In genomic region chr2L:5781181-5781580, dm6 we compare ENCODE assay signal across 1 fruit fly cellular context.
TF ChIP-seq lines count a peak whose summit lies in the region.

No protein-coding gene starts in this region.

TF ChIP-seq in whole organism, embryonic, 481 proteins besides CTCF, POLR2A, EP300 and RAD21 (continued from another document):
- TF ChIP-seq HLH4C (GFP tag; IDR thresholded peaks at IDR 0.05; lab: Robert Waterston, UW; ENCODE audit: partially characterized antibody) (peak; percentile 89), Lim3 (GFP tag; IDR thresholded peaks at IDR 0.05; lab: Robert Waterston, UW) (no peak), sens (GFP tag; lab: Kevin White, UChicago) (peak; percentile 1), kah (GFP tag; optimal IDR thresholded peaks at IDR 0.05; lab: Kevin White, UChicago) (no peak), zen2 (GFP tag; IDR thresholded peaks at IDR 0.05; lab: Robert Waterston, UW; ENCODE audit: partially characterized antibody) (0 out of 3 replicates have a peak, but pooled peaks have one; percentile 26), CG15073 (GFP tag; optimal IDR thresholded peaks at IDR 0.05; lab: Kevin White, UChicago) (no peak), phol (tag; optimal IDR thresholded peaks at IDR 0.05; lab: Kevin White, UChicago) (no peak), CG15479 (GFP tag; optimal IDR thresholded peaks at IDR 0.05; lab: Kevin White, UChicago) (no peak), Ssrp (tag; optimal IDR thresholded peaks at IDR 0.05; lab: Kevin White, UChicago) (no peak), Opbp (GFP tag; IDR thresholded peaks at IDR 0.05; lab: Robert Waterston, UW; ENCODE audit: partially characterized antibody) (no peak), CG8290 (GFP tag; optimal IDR thresholded peaks at IDR 0.05; lab: Kevin White, UChicago) (no peak), CG8290 (tag; optimal IDR thresholded peaks at IDR 0.05; lab: Kevin White, UChicago) (peak in 1 of 2 experiments; percentile 26), Jarid2 (GFP tag; optimal IDR thresholded peaks at IDR 0.05; lab: Kevin White, UChicago) (no peak), Optix (GFP tag; IDR thresholded peaks at IDR 0.05; lab: Robert Waterston, UW) (no peak), CG7963 (GFP tag; IDR thresholded peaks at IDR 0.05; lab: Robert Waterston, UW; ENCODE audit: partially characterized antibody) (peak; percentile 79), trem (tag; optimal IDR thresholded peaks at IDR 0.05; lab: Kevin White, UChicago) (no peak), CG10431 (GFP tag; optimal IDR thresholded peaks at IDR 0.05; lab: Kevin White, UChicago) (no peak), ara (GFP tag; IDR thresholded peaks at IDR 0.05; lab: Robert Waterston, UW) (no peak), CG14965 (GFP tag; optimal IDR thresholded peaks at IDR 0.05; lab: Kevin White, UChicago; ENCODE audit: borderline replicate concordance) (no peak), CG15514 (GFP tag; optimal IDR thresholded peaks at IDR 0.05; lab: Kevin White, UChicago) (no peak), prd (optimal IDR thresholded peaks at IDR 0.05; lab: Kevin White, UChicago) (no peak), prd (GFP tag; IDR thresholded peaks at IDR 0.05; lab: Robert Waterston, UW) (peak; percentile 15; the same call in 1 of the 3 replicates), HLHmδ (GFP tag; optimal IDR thresholded peaks at IDR 0.05; lab: Kevin White, UChicago) (no peak), pfk (GFP tag; optimal IDR thresholded peaks at IDR 0.05; lab: Kevin White, UChicago) (no peak), CG14710 (tag; optimal IDR thresholded peaks at IDR 0.05; lab: Kevin White, UChicago) (no peak), gcm2 (GFP tag; optimal IDR thresholded peaks at IDR 0.05; lab: Kevin White, UChicago) (no peak), CG6272 (GFP tag; IDR thresholded peaks at IDR 0.05; lab: Robert Waterston, UW) (no peak), CG3065 (GFP tag; optimal IDR thresholded peaks at IDR 0.05; lab: Kevin White, UChicago) (no peak), CG11504 (tag; optimal IDR thresholded peaks at IDR 0.05; lab: Kevin White, UChicago) (no peak), CG1024 (GFP tag; IDR thresholded peaks at IDR 0.05; lab: Robert Waterston, UW) (no peak), CG6813 (GFP tag; optimal IDR thresholded peaks at IDR 0.05; lab: Kevin White, UChicago) (no peak), peb (GFP tag; IDR thresholded peaks at IDR 0.05; lab: Robert Waterston, UW) (no peak), tap (tag; optimal IDR thresholded peaks at IDR 0.05; lab: Kevin White, UChicago) (no peak), CG3838 (GFP tag; optimal IDR thresholded peaks at IDR 0.05; lab: Kevin White, UChicago) (no peak), Rfx (GFP tag; IDR thresholded peaks at IDR 0.05; lab: Robert Waterston, UW) (peak; percentile 49), ems (GFP tag; optimal IDR thresholded peaks at IDR 0.05; lab: Kevin White, UChicago) (no peak), CG12299 (tag; optimal IDR thresholded peaks at IDR 0.05; lab: Kevin White, UChicago) (no peak), Nf-YC (tag; optimal IDR thresholded peaks at IDR 0.05; lab: Kevin White, UChicago) (no peak), bab2 (GFP tag; optimal IDR thresholded peaks at IDR 0.05; lab: Kevin White, UChicago) (no peak), lab (GFP tag; optimal IDR thresholded peaks at IDR 0.05; lab: Kevin White, UChicago) (peak; percentile 39), CG3281 (GFP tag; optimal IDR thresholded peaks at IDR 0.05; lab: Kevin White, UChicago) (no peak), Poxn (GFP tag; IDR thresholded peaks at IDR 0.05; lab: Robert Waterston, UW) (no peak), CG12744 (GFP tag; optimal IDR thresholded peaks at IDR 0.05; lab: Kevin White, UChicago) (no peak), toy (GFP tag; IDR thresholded peaks at IDR 0.05; lab: Robert Waterston, UW) (no peak), B-H2 (GFP tag; optimal IDR thresholded peaks at IDR 0.05; lab: Kevin White, UChicago) (no peak), CG5180 (GFP tag; optimal IDR thresholded peaks at IDR 0.05; lab: Kevin White, UChicago) (peak; percentile 92), CG13287 (GFP tag; IDR thresholded peaks at IDR 0.05; lab: Robert Waterston, UW; ENCODE audit: partially characterized antibody) (no peak; the same call in 1 of the 2 replicates), Rx (GFP tag; IDR thresholded peaks at IDR 0.05; lab: Robert Waterston, UW) (no peak), Hmr (GFP tag; optimal IDR thresholded peaks at IDR 0.05; lab: Kevin White, UChicago) (no peak), CG32772 (GFP tag; IDR thresholded peaks at IDR 0.05; lab: Robert Waterston, UW) (no peak), lilli (GFP tag; optimal IDR thresholded peaks at IDR 0.05; lab: Kevin White, UChicago) (no peak), Hand (GFP tag; optimal IDR thresholded peaks at IDR 0.05; lab: Kevin White, UChicago) (no peak), CG32532 (GFP tag; IDR thresholded peaks at IDR 0.05; lab: Robert Waterston, UW) (no peak), slbo (GFP tag; IDR thresholded peaks at IDR 0.05; lab: Robert Waterston, UW) (peak; percentile 23; the same call in 1 of the 2 replicates), Lpt (GFP tag; optimal IDR thresholded peaks at IDR 0.05; lab: Kevin White, UChicago) (no peak), CG4404 (GFP tag; IDR thresholded peaks at IDR 0.05; lab: Robert Waterston, UW) (no peak), CG10267 (tag; optimal IDR thresholded peaks at IDR 0.05; lab: Kevin White, UChicago) (no peak), ranshi (GFP tag; IDR thresholded peaks at IDR 0.05; lab: Robert Waterston, UW) (no peak), CG12236 (GFP tag; optimal IDR thresholded peaks at IDR 0.05; lab: Kevin White, UChicago) (no peak), luna (GFP tag; optimal IDR thresholded peaks at IDR 0.05; lab: Kevin White, UChicago) (no peak), NK7.1 (GFP tag; optimal IDR thresholded peaks at IDR 0.05; lab: Kevin White, UChicago) (no peak), hth (optimal IDR thresholded peaks at IDR 0.05; lab: Kevin White, UChicago) (no peak), Ravus (GFP tag; IDR thresholded peaks at IDR 0.05; lab: Robert Waterston, UW) (no peak), CG11695 (GFP tag; IDR thresholded peaks at IDR 0.05; lab: Robert Waterston, UW) (no peak), CG11456 (GFP tag; IDR thresholded peaks at IDR 0.05; lab: Robert Waterston, UW) (no peak), ttk (GFP tag; IDR thresholded peaks at IDR 0.05; lab: Robert Waterston, UW) (no peak), Pdp1 (GFP tag; optimal IDR thresholded peaks at IDR 0.05; lab: Kevin White, UChicago) (no peak), ro (GFP tag; IDR thresholded peaks at IDR 0.05; lab: Robert Waterston, UW) (no peak), fd96Cb (tag; optimal IDR thresholded peaks at IDR 0.05; lab: Kevin White, UChicago) (no peak), Ada2b (GFP tag; IDR thresholded peaks at IDR 0.05; lab: Robert Waterston, UW) (no peak), CG3995 (GFP tag; optimal IDR thresholded peaks at IDR 0.05; lab: Kevin White, UChicago) (no peak), CG9932 (GFP tag; IDR thresholded peaks at IDR 0.05; lab: Robert Waterston, UW) (no peak), nerfin-2 (GFP tag; IDR thresholded peaks at IDR 0.05; lab: Robert Waterston, UW; ENCODE audit: partially characterized antibody) (peak; percentile 82), amos (GFP tag; IDR thresholded peaks at IDR 0.05; lab: Robert Waterston, UW; ENCODE audit: partially characterized antibody) (peak; percentile 37), pan (optimal IDR thresholded peaks at IDR 0.05; lab: Kevin White, UChicago) (no peak), pan (GFP tag; optimal IDR thresholded peaks at IDR 0.05 in 1 of 2, IDR thresholded peaks at IDR 0.05 in 1 of 2) (peak in 1 of 2 experiments; percentile 42), CG10147 (GFP tag; optimal IDR thresholded peaks at IDR 0.05; lab: Kevin White, UChicago) (no peak), CG7987 (GFP tag; optimal IDR thresholded peaks at IDR 0.05; lab: Kevin White, UChicago) (peak; percentile 1), ken (GFP tag; IDR thresholded peaks at IDR 0.05; lab: Robert Waterston, UW) (no peak), hkb (optimal IDR thresholded peaks at IDR 0.05; lab: Kevin White, UChicago) (no peak), hkb (GFP tag; IDR thresholded peaks at IDR 0.05; lab: Robert Waterston, UW) (no peak), tgo (GFP tag; IDR thresholded peaks at IDR 0.05; lab: Robert Waterston, UW) (no peak), shn (GFP tag; optimal IDR thresholded peaks at IDR 0.05; lab: Kevin White, UChicago) (no peak), CG34422 (GFP tag; IDR thresholded peaks at IDR 0.05; lab: Robert Waterston, UW) (no peak), Dad (GFP tag; optimal IDR thresholded peaks at IDR 0.05; lab: Kevin White, UChicago) (no peak), stc (GFP tag; IDR thresholded peaks at IDR 0.05; lab: Robert Waterston, UW) (no peak), Scr (GFP tag; IDR thresholded peaks at IDR 0.05; lab: Robert Waterston, UW; ENCODE audit: partially characterized antibody) (peak; percentile 45; the same call in 1 of the 2 replicates), mam (GFP tag; optimal IDR thresholded peaks at IDR 0.05; lab: Kevin White, UChicago) (no peak), sob (GFP tag; IDR thresholded peaks at IDR 0.05; lab: Robert Waterston, UW) (0 out of 2 replicates have a peak, but pooled peaks have one; percentile 21), CG16813 (GFP tag; IDR thresholded peaks at IDR 0.05; lab: Robert Waterston, UW; ENCODE audit: partially characterized antibody) (peak; percentile 72), Mrtf (GFP tag; IDR thresholded peaks at IDR 0.05; lab: Robert Waterston, UW) (0 out of 3 replicates have a peak, but pooled peaks have one; percentile 10), Max (GFP tag; optimal IDR thresholded peaks at IDR 0.05; lab: Kevin White, UChicago) (no peak), CG4617 (GFP tag; optimal IDR thresholded peaks at IDR 0.05; lab: Kevin White, UChicago; ENCODE audit: borderline replicate concordance) (no peak), Dbx (GFP tag; IDR thresholded peaks at IDR 0.05; lab: Robert Waterston, UW) (no peak), CG31365 (tag; optimal IDR thresholded peaks at IDR 0.05; lab: Kevin White, UChicago) (no peak), sim (GFP tag; IDR thresholded peaks at IDR 0.05; lab: Robert Waterston, UW) (no peak), CG11398 (GFP tag; optimal IDR thresholded peaks at IDR 0.05; lab: Kevin White, UChicago) (no peak), CG32767 (GFP tag; IDR thresholded peaks at IDR 0.05; lab: Robert Waterston, UW) (no peak), run (tag; optimal IDR thresholded peaks at IDR 0.05; lab: Kevin White, UChicago) (no peak), C15 (GFP tag; IDR thresholded peaks at IDR 0.05; lab: Robert Waterston, UW) (no peak), gcm (GFP tag; optimal IDR thresholded peaks at IDR 0.05; lab: Kevin White, UChicago) (no peak), CG12219 (GFP tag; optimal IDR thresholded peaks at IDR 0.05; lab: Kevin White, UChicago) (no peak), bsh (GFP tag; optimal IDR thresholded peaks at IDR 0.05; lab: Kevin White, UChicago) (no peak), TFAM (GFP tag; optimal IDR thresholded peaks at IDR 0.05; lab: Kevin White, UChicago) (no peak), en (GFP tag; optimal IDR thresholded peaks at IDR 0.05; lab: Kevin White, UChicago) (no peak), al (GFP tag; IDR thresholded peaks at IDR 0.05; lab: Robert Waterston, UW) (no peak), pros (GFP tag; optimal IDR thresholded peaks at IDR 0.05; lab: Kevin White, UChicago) (no peak), CG12769 (tag; optimal IDR thresholded peaks at IDR 0.05; lab: Kevin White, UChicago) (peak; percentile 31), vvl (GFP tag; IDR thresholded peaks at IDR 0.05; lab: Robert Waterston, UW) (no peak), eve (GFP tag; optimal IDR thresholded peaks at IDR 0.05; lab: Kevin White, UChicago) (no peak), bcd (GFP tag; optimal IDR thresholded peaks at IDR 0.05; lab: Kevin White, UChicago) (no peak), wek (GFP tag; optimal IDR thresholded peaks at IDR 0.05; lab: Kevin White, UChicago) (no peak), Oaz (GFP tag; IDR thresholded peaks at IDR 0.05; lab: Robert Waterston, UW) (no peak), CG15601 (tag; optimal IDR thresholded peaks at IDR 0.05; lab: Kevin White, UChicago) (no peak), CG31388 (GFP tag; optimal IDR thresholded peaks at IDR 0.05; lab: Kevin White, UChicago) (no peak), CG13296 (GFP tag; optimal IDR thresholded peaks at IDR 0.05; lab: Kevin White, UChicago) (no peak), inv (GFP tag; IDR thresholded peaks at IDR 0.05; lab: Robert Waterston, UW; ENCODE audit: partially characterized antibody) (peak; percentile 54; the same call in 1 of the 2 replicates), Tbp (GFP tag; optimal IDR thresholded peaks at IDR 0.05; lab: Kevin White, UChicago) (no peak), CG13624 (GFP tag; optimal IDR thresholded peaks at IDR 0.05; lab: Kevin White, UChicago) (no peak)
TF ChIP-seq in whole organism, embryonic: peak in this region for 51.
